Worm (Caenorhabditis elegans) whole organism, midembryonic: Measurements from ENCODE around the gene F56F11.1.
"Not testable (repeated sequence)": the region's sequence is repeated elsewhere in the genome, so short reads cannot be mapped to it uniquely, and the experiment has no call there.

Experiments used
- T22C8.4 ChIP-seq: fragments of 200-800 bp; sonication (Bioruptor generic); IDR thresholded peaks from 2 replicates; pipeline ENCODE4 v1.3.6; 2022; ENCODE audit warnings: missing genetic modification characterization, missing compliant biosample characterization
- cog-1 ChIP-seq: sonication (generic microtip); optimal IDR thresholded peaks from 2 replicates; lab custom pipeline; 2016; ENCODE audit warnings: missing genetic modification characterization, missing compliant biosample characterization
- flt-1 ChIP-seq: fragments of 200-800 bp; sonication (Bioruptor generic); IDR thresholded peaks from 2 replicates; pipeline ENCODE4 v1.3.6; 2022; ENCODE audit warnings: missing genetic modification characterization, missing compliant biosample characterization
- klf-2 ChIP-seq: fragments of 200-800 bp; sonication (Bioruptor generic); conservative IDR thresholded peaks from 2 replicates; pipeline ENCODE4 v1.3.6; 2022; ENCODE audit warnings: missing genetic modification reagents, missing genetic modification characterization, missing compliant biosample characterization
- med-1 ChIP-seq: sonication (generic microtip); optimal IDR thresholded peaks from 2 replicates; lab custom pipeline; 2017; ENCODE audit warnings: missing genetic modification characterization, mild to moderate bottlenecking, missing compliant biosample characterization, antibody characterized with exemption, missing genetic modification reagents; ENCODE audit not compliant: insufficient read depth
- ref-1 ChIP-seq: fragments of 200-800 bp; sonication (Bioruptor generic); conservative IDR thresholded peaks from 2 replicates; pipeline ENCODE4 v1.3.6; 2022; ENCODE audit warnings: missing genetic modification reagents, missing genetic modification characterization, missing compliant biosample characterization
- tab-1 ChIP-seq: fragments of 200-800 bp; sonication (Bioruptor generic); IDR thresholded peaks from 2 replicates; pipeline ENCODE4 v1.3.6; 2022; ENCODE audit warnings: missing genetic modification characterization, missing compliant biosample characterization
- ztf-23 ChIP-seq: fragments of 200-800 bp; sonication (Bioruptor generic); IDR thresholded peaks from 2 replicates; pipeline ENCODE4 v1.3.6; 2022; ENCODE audit warnings: missing genetic modification reagents, missing genetic modification characterization, missing compliant biosample characterization
- ztf-29 ChIP-seq: fragments of 200-800 bp; sonication (Bioruptor generic); IDR thresholded peaks from 2 replicates; pipeline ENCODE4 v1.3.6; 2022; ENCODE audit warnings: missing genetic modification reagents, missing genetic modification characterization, missing compliant biosample characterization

Gene F56F11.1

ce11 chrIII:2891443-2891842 is at the start of gene F56F11.1:
TSS of gene F56F11.1 (plus strand) at chrIII:2891743.
- TF ChIP-seq cog-1 (tag; lab: Kevin White, UChicago) (no peak), T22C8.4 (GFP tag; lab: Robert Waterston, UW) (no peak), ztf-29 (GFP tag; lab: Robert Waterston, UW) (no peak), med-1 (GFP tag; lab: Kevin White, UChicago) (no peak), ref-1 (no peak), tab-1 (GFP tag; lab: Robert Waterston, UW) (no peak), klf-2 (GFP tag; lab: Robert Waterston, UW) (no peak), flt-1 (GFP tag; lab: Robert Waterston, UW) (no peak), ztf-23 (GFP tag; lab: Robert Waterston, UW) (no peak)

ce11 chrIII:2841856-2842373 is 49.6 kb upstream of the F56F11.1 start, which contains the start of gene H34I24.2:
TSS of gene H34I24.2 (plus strand) at chrIII:2842044.
- TF ChIP-seq klf-2 (GFP tag; lab: Robert Waterston, UW) (no peak), ztf-23 (GFP tag; lab: Robert Waterston, UW) (no peak), tab-1 (GFP tag; lab: Robert Waterston, UW) (no peak), T22C8.4 (GFP tag; lab: Robert Waterston, UW) (no peak)

DNA sequence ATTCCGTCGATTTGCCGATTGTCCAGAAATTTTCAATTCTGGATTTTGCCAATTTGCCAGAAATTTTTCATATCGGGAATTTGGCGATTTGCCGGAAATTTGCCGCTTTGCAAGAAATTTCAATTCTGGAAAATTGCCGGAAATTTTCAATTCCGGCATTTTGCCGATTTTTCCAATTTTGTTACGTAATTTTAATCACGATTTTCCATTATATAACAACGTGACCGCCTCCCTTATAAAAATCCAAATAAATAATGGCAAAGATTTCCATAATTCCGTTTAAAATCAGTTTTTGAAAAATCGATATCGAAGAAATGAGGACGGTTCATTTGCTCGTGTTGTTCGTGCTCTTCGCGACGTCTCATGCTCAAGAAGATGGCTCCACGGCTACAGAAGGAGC is 44.8 kb upstream of the F56F11.1 start, which contains the start of gene H34I24.1:
Gene H34I24.1, plus strand, starts transcription at position 301 of the 400 bp plus-strand sequence.
- not testable (repeated sequence) for TF ChIP-seq cog-1 (tag; lab: Kevin White, UChicago); T22C8.4 (GFP tag; lab: Robert Waterston, UW); med-1 (GFP tag; lab: Kevin White, UChicago)

ce11 chrIII:2855929-2856328 is 35.6 kb upstream of the F56F11.1 start, which contains the start of gene F56F11.4:
TSS of gene F56F11.4 (plus strand) at chrIII:2856229.
- no peak for TF ChIP-seq med-1 (GFP tag; lab: Kevin White, UChicago)
- TF ChIP-seq T22C8.4 (GFP tag; lab: Robert Waterston, UW) = no peak
- no peak for TF ChIP-seq ztf-23 (GFP tag; lab: Robert Waterston, UW)
- no peak for TF ChIP-seq ztf-29 (GFP tag; lab: Robert Waterston, UW)
- TF ChIP-seq cog-1 (tag; lab: Kevin White, UChicago) = no peak
- no peak for TF ChIP-seq klf-2 (GFP tag; lab: Robert Waterston, UW)

- TF ChIP-seq cog-1 (tag; lab: Kevin White, UChicago) (no peak), med-1 (GFP tag; lab: Kevin White, UChicago) (no peak), ref-1 (no peak)
These were observed 33.2 kb upstream of the F56F11.1 start for ce11 chrIII:2858334-2858733.

DNA sequence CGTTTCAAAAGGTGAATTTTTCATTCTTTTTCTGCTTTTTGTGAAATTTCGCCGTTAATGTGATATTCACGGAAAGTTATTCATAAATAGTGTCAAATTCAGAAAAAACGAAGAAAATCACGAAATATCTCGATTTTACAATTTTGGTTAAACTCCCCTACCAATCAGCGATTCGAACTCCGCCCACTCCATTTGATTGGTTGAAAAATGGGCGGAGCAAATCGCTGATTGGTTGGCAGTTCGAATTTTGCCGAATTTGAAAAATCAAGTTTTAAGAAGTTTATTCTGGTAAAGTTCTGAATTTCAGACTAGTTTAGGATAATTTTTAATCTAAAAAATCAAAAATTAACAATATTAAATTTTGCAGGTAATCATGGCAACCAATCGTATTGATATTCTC is 26.9 kb upstream of the F56F11.1 start:
- TF ChIP-seq ztf-29 (GFP tag; lab: Robert Waterston, UW) (no peak), ztf-23 (GFP tag; lab: Robert Waterston, UW) (no peak), T22C8.4 (GFP tag; lab: Robert Waterston, UW) (no peak), ref-1 (no peak), flt-1 (GFP tag; lab: Robert Waterston, UW) (no peak), cog-1 (tag; lab: Kevin White, UChicago) (no peak), tab-1 (GFP tag; lab: Robert Waterston, UW) (no peak), med-1 (GFP tag; lab: Kevin White, UChicago) (no peak), klf-2 (GFP tag; lab: Robert Waterston, UW) (no peak)

DNA sequence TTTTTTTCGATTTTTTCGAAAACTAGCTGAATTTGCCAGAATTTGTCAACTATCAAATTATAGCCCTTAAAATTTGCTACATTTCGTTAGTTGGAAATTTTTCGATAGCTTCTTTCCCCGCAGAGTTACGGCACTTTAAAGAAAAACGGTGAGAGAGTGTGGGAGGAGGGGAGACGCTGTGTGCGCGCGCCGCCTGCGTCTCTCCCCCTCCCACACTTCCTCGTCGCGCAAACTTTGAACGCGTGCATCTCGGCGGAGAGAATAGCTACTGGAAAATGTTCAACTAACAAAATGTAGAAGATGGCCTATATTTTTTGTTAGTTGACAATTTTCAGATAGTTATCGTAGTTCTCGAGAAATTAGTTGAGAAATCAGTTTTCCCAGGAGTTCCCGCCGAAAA is 24.9 kb upstream of the F56F11.1 start:
- TF ChIP-seq med-1 (GFP tag; lab: Kevin White, UChicago) (no peak), ztf-29 (GFP tag; lab: Robert Waterston, UW) (no peak), ztf-23 (GFP tag; lab: Robert Waterston, UW) (no peak), cog-1 (tag; lab: Kevin White, UChicago) (no peak)

- TF ChIP-seq ztf-23 (GFP tag; lab: Robert Waterston, UW) (no peak), T22C8.4 (GFP tag; lab: Robert Waterston, UW) (no peak), ref-1 (no peak), med-1 (GFP tag; lab: Kevin White, UChicago) (no peak), klf-2 (GFP tag; lab: Robert Waterston, UW) (no peak), ztf-29 (GFP tag; lab: Robert Waterston, UW) (no peak), cog-1 (tag; lab: Kevin White, UChicago) (no peak), flt-1 (GFP tag; lab: Robert Waterston, UW) (no peak), tab-1 (GFP tag; lab: Robert Waterston, UW) (no peak)
These were observed 23.1 kb upstream of the F56F11.1 start for ce11 chrIII:2868416-2868815.

DNA sequence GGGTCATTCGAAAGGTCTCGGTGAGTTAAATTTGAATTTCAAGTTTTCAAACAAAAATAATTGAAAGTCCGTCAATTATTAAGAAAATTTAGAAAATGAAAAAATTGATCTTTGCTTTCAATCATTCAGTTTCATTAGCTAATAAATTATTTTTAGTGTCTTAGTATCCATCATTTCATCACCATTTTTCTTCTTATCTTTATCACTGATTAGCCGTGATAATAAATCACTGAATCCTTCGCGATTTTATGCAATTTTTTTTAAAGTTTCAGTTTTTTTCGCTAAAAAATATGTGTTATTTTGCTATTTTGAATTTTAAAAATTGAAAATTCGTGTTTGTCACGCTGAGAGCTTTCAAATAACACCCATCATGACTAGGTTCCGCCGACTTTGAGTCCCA is 22.5 kb upstream of the F56F11.1 start:
- TF ChIP-seq ref-1 (no peak), flt-1 (GFP tag; lab: Robert Waterston, UW) (no peak)

DNA sequence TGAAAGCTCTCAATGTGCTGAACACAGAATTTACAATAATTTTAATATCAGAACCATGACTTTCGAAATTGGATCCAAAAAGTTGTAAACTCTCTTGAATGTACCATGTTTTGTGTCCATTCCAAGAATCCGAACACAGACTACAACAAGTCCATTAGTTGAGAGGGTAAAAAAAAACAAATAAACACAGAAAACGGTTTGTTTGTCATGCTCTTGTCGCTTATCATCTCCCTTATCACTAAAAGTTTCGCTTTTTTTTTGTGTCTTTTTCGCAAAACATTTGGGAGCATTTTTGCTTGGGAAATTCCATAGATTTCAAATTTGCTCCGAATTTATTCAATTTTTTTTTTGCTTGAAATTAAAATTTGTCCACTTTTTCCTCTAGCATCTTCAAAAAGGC is 22.0 kb upstream of the F56F11.1 start:
- TF ChIP-seq ztf-29 (GFP tag; lab: Robert Waterston, UW) (no peak), med-1 (GFP tag; lab: Kevin White, UChicago) (no peak), klf-2 (GFP tag; lab: Robert Waterston, UW) (no peak), tab-1 (GFP tag; lab: Robert Waterston, UW) (no peak), ref-1 (no peak), ztf-23 (GFP tag; lab: Robert Waterston, UW) (no peak), flt-1 (GFP tag; lab: Robert Waterston, UW) (no peak), T22C8.4 (GFP tag; lab: Robert Waterston, UW) (no peak), cog-1 (tag; lab: Kevin White, UChicago) (no peak)
